Fruit fly (Drosophila melanogaster): ENCODE data around the gene CG10340.
A peak's percentile ranks its signal among the peaks of the same experiment; 100 is the strongest.

Gene CG10340

dm6 chr3R:16646952-16647715 is 32.9 kb upstream of the CG10340 start, which contains the start of the genes CG10324 and CCT3 (continued):
- TF ChIP-seq zfh1 (GFP tag; IDR thresholded peaks at IDR 0.05) (peak; percentile 66; the same call in 2 of the 3 replicates), Rfx (GFP tag; IDR thresholded peaks at IDR 0.05) (peak; percentile 71), chinmo (GFP tag; IDR thresholded peaks at IDR 0.05; ENCODE audit: partially characterized antibody) (0 out of 4 replicates have a peak, but pooled peaks have one; percentile 29), CG13296 (GFP tag; optimal IDR thresholded peaks at IDR 0.05) (peak; percentile 75), Nf-YB (GFP tag; optimal IDR thresholded peaks at IDR 0.05) (peak; percentile 42), Hr78 (GFP tag; optimal IDR thresholded peaks at IDR 0.05) (no peak), CG9932 (GFP tag; IDR thresholded peaks at IDR 0.05) (peak; percentile 61), CG3847 (GFP tag; IDR thresholded peaks at IDR 0.05) (peak; percentile 60), Sry-δ (GFP tag; optimal IDR thresholded peaks at IDR 0.05) (peak; percentile 71), Trl (optimal IDR thresholded peaks at IDR 0.05) (no peak), Trl (GFP tag; optimal IDR thresholded peaks at IDR 0.05) (peak; percentile 28), wor (GFP tag; IDR thresholded peaks at IDR 0.05) (0 out of 2 replicates have a peak, but pooled peaks have one; percentile 19), CG4820 (GFP tag; optimal IDR thresholded peaks at IDR 0.05) (peak; percentile 51), Pdp1 (GFP tag; optimal IDR thresholded peaks at IDR 0.05) (peak; percentile 36 to 64), pita (GFP tag; optimal IDR thresholded peaks at IDR 0.05) (no peak), HLH54F (GFP tag; optimal IDR thresholded peaks at IDR 0.05) (peak; percentile 46), Nf-YA (GFP tag; IDR thresholded peaks at IDR 0.05) (no peak), exex (tag; optimal IDR thresholded peaks at IDR 0.05) (no peak), hkb (optimal IDR thresholded peaks at IDR 0.05) (no peak), hkb (GFP tag; IDR thresholded peaks at IDR 0.05) (peak; percentile 61), Mes4 (GFP tag; optimal IDR thresholded peaks at IDR 0.05) (no peak), Atf3 (GFP tag; optimal IDR thresholded peaks at IDR 0.05) (peak; percentile 22), CG12219 (GFP tag; optimal IDR thresholded peaks at IDR 0.05) (peak; percentile 22), dmrt11E (tag; optimal IDR thresholded peaks at IDR 0.05) (peak; percentile 66), CG12104 (GFP tag; optimal IDR thresholded peaks at IDR 0.05) (peak; percentile 66), sc (optimal IDR thresholded peaks at IDR 0.05) (no peak), sc (GFP tag; optimal IDR thresholded peaks at IDR 0.05) (peak; percentile 50), jumu (GFP tag; optimal IDR thresholded peaks at IDR 0.05) (peak; percentile 10), zfh2 (GFP tag; optimal IDR thresholded peaks at IDR 0.05) (peak; percentile 42), Dbx (GFP tag; IDR thresholded peaks at IDR 0.05) (peak; percentile 44; the same call in 1 of the 3 replicates), CG15073 (GFP tag; optimal IDR thresholded peaks at IDR 0.05) (no peak), ttk (GFP tag; IDR thresholded peaks at IDR 0.05) (peak; percentile 55), Ravus (GFP tag; IDR thresholded peaks at IDR 0.05) (no peak; the same call in 1 of the 2 replicates), CG16815 (GFP tag; optimal IDR thresholded peaks at IDR 0.05) (peak; percentile 52), cg (GFP tag; optimal IDR thresholded peaks at IDR 0.05) (no peak), CG14441 (GFP tag; IDR thresholded peaks at IDR 0.05) (peak; percentile 39; the same call in 1 of the 2 replicates), CG14860 (GFP tag; IDR thresholded peaks at IDR 0.05; ENCODE audit: partially characterized antibody) (peak; percentile 68), pum (GFP tag; optimal IDR thresholded peaks at IDR 0.05) (peak; percentile 36), run (tag; optimal IDR thresholded peaks at IDR 0.05) (no peak), CG13775 (GFP tag; optimal IDR thresholded peaks at IDR 0.05) (peak; percentile 81), jigr1 (GFP tag; IDR thresholded peaks at IDR 0.05) (no peak), CG6791 (GFP tag; IDR thresholded peaks at IDR 0.05; ENCODE audit: partially characterized antibody) (peak; percentile 76), CG8765 (GFP tag; IDR thresholded peaks at IDR 0.05) (peak; percentile 24; the same call in 1 of the 2 replicates), NK7.1 (GFP tag; optimal IDR thresholded peaks at IDR 0.05) (peak; percentile 22), Hand (GFP tag; optimal IDR thresholded peaks at IDR 0.05) (peak; percentile 16), Lhr (GFP tag; optimal IDR thresholded peaks at IDR 0.05) (peak; percentile 3), Camta (GFP tag; optimal IDR thresholded peaks at IDR 0.05) (peak; percentile 55), CG13287 (GFP tag; IDR thresholded peaks at IDR 0.05; ENCODE audit: partially characterized antibody) (peak; percentile 67), nerfin-2 (GFP tag; IDR thresholded peaks at IDR 0.05; ENCODE audit: partially characterized antibody) (0 out of 2 replicates have a peak, but pooled peaks have one; percentile 46)

Measured in whole organism, embryonic.